Fruit fly (Drosophila melanogaster) whole organism, embryonic: ENCODE data around the gene CG7714.
A peak's percentile ranks its signal among the peaks of the same experiment; 100 is the strongest.

Source experiments
- ATbp ChIP-seq: fragments of 200-800 bp; sonication (Bioruptor generic); optimal IDR thresholded peaks from 2 replicates; lab custom pipeline; 2017; ENCODE audit warnings: missing biosample characterization, mild to moderate bottlenecking, missing genetic modification characterization, missing genetic modification reagents
- B-H1 ChIP-seq: fragments of 200-800 bp; sonication (Bioruptor generic); IDR thresholded peaks from 3 replicates; pipeline ENCODE4 v1.3.6; 2022; ENCODE audit warnings: missing biosample characterization, missing genetic modification characterization
- Bdp1 ChIP-seq: fragments of 200-800 bp; sonication (Bioruptor generic); optimal IDR thresholded peaks from 3 replicates; lab custom pipeline; 2016; ENCODE audit warnings: missing biosample characterization, missing genetic modification characterization
- Bgb ChIP-seq: fragments of 200-800 bp; sonication (Bioruptor generic); IDR thresholded peaks from 2 replicates; pipeline ENCODE4 v1.3.6; 2022; ENCODE audit warnings: missing biosample characterization, missing genetic modification characterization; ENCODE audit not compliant: partially characterized antibody
- CG12236 ChIP-seq: fragments of 200-800 bp; sonication (Bioruptor generic); optimal IDR thresholded peaks from 2 replicates; lab custom pipeline; 2016; ENCODE audit warnings: missing biosample characterization, missing genetic modification characterization
- CG12942 ChIP-seq: fragments of 200-800 bp; sonication (Bioruptor generic); optimal IDR thresholded peaks from 3 replicates; lab custom pipeline; 2016; ENCODE audit warnings: missing biosample characterization, missing genetic modification characterization
- CG13287 ChIP-seq: fragments of 200-800 bp; sonication (Bioruptor generic); IDR thresholded peaks from 2 replicates; pipeline ENCODE4 v1.3.6; 2022; ENCODE audit warnings: missing biosample characterization, missing genetic modification characterization; ENCODE audit not compliant: partially characterized antibody
- CG15601 ChIP-seq: fragments of 200-800 bp; sonication (Bioruptor generic); optimal IDR thresholded peaks from 3 replicates; lab custom pipeline; 2019; ENCODE audit warnings: missing biosample characterization, mild to moderate bottlenecking, missing genetic modification characterization, moderate library complexity
- CG1603 ChIP-seq: fragments of 200-800 bp; sonication (Bioruptor generic); optimal IDR thresholded peaks from 2 replicates; lab custom pipeline; 2019; ENCODE audit warnings: missing biosample characterization, mild to moderate bottlenecking, missing genetic modification characterization, moderate library complexity
- CG16815 ChIP-seq: fragments of 200-800 bp; sonication (Bioruptor generic); optimal IDR thresholded peaks from 3 replicates; lab custom pipeline; 2017; ENCODE audit warnings: missing biosample characterization, mild to moderate bottlenecking, missing genetic modification characterization
- CG17802 ChIP-seq: fragments of 200-800 bp; sonication (Bioruptor generic); optimal IDR thresholded peaks from 2 replicates; lab custom pipeline; 2018; ENCODE audit warnings: missing biosample characterization, mild to moderate bottlenecking, missing genetic modification characterization, moderate library complexity
- CG18599 ChIP-seq: fragments of 200-800 bp; sonication (Bioruptor generic); optimal IDR thresholded peaks from 3 replicates; lab custom pipeline; 2017; ENCODE audit warnings: missing biosample characterization, missing genetic modification characterization, mild to moderate bottlenecking, moderate library complexity, missing genetic modification reagents
- CG2199 ChIP-seq: fragments of 200-800 bp; sonication (Bioruptor generic); IDR thresholded peaks from 3 replicates; pipeline ENCODE4 v1.3.6; 2022; ENCODE audit warnings: missing biosample characterization, missing genetic modification characterization
- CG2202 ChIP-seq: fragments of 200-800 bp; sonication (Bioruptor generic); optimal IDR thresholded peaks from 2 replicates; lab custom pipeline; 2018; ENCODE audit warnings: missing biosample characterization, mild to moderate bottlenecking, missing genetic modification characterization
- CG30020 ChIP-seq: fragments of 200-800 bp; optimal IDR thresholded peaks from 2 replicates; lab custom pipeline; 2019; ENCODE audit warnings: missing biosample characterization, mild to moderate bottlenecking, missing genetic modification characterization, moderate library complexity
- CG33213 ChIP-seq: fragments of 200-800 bp; sonication (Bioruptor generic); optimal IDR thresholded peaks from 3 replicates; lab custom pipeline; 2016; ENCODE audit warnings: missing biosample characterization, missing genetic modification characterization
- CG34224 ChIP-seq: fragments of 200-800 bp; sonication (Bioruptor generic); IDR thresholded peaks from 3 replicates; pipeline ENCODE4 v1.3.6; 2022; ENCODE audit warnings: missing biosample characterization, missing genetic modification characterization; ENCODE audit not compliant: partially characterized antibody
- CG43689 ChIP-seq: fragments of 200-800 bp; sonication (Bioruptor generic); IDR thresholded peaks from 2 replicates; pipeline ENCODE4 v1.3.6; 2022; ENCODE audit warnings: missing biosample characterization, missing genetic modification characterization
- CG6654 ChIP-seq: fragments of 200-800 bp; sonication (Bioruptor generic); optimal IDR thresholded peaks from 2 replicates; lab custom pipeline; 2017; ENCODE audit warnings: missing biosample characterization, mild to moderate bottlenecking, missing genetic modification characterization
- CG6683 ChIP-seq: fragments of 200-800 bp; sonication (Bioruptor generic); optimal IDR thresholded peaks from 2 replicates; lab custom pipeline; 2017; ENCODE audit warnings: missing biosample characterization, mild to moderate bottlenecking, missing genetic modification characterization, missing genetic modification reagents
- CG7556 ChIP-seq: fragments of 200-800 bp; sonication (Bioruptor generic); optimal IDR thresholded peaks from 2 replicates; lab custom pipeline; 2017; ENCODE audit warnings: missing biosample characterization, mild to moderate bottlenecking, missing genetic modification characterization
- CG9876 ChIP-seq: fragments of 200-800 bp; sonication (Bioruptor generic); optimal IDR thresholded peaks from 2 replicates; lab custom pipeline; 2016; ENCODE audit warnings: missing biosample characterization, missing genetic modification characterization
- CHES-1-like ChIP-seq: fragments of 200-800 bp; sonication (Bioruptor generic); optimal IDR thresholded peaks from 2 replicates; lab custom pipeline; 2016; ENCODE audit warnings: missing biosample characterization, missing genetic modification characterization
- CkIIα-i1 ChIP-seq: fragments of 200-800 bp; sonication (Bioruptor generic); IDR thresholded peaks from 2 replicates; pipeline ENCODE4 v1.3.6; 2022; ENCODE audit warnings: missing biosample characterization, missing genetic modification characterization
- Dad ChIP-seq: fragments of 200-800 bp; sonication (Bioruptor generic); optimal IDR thresholded peaks from 3 replicates; lab custom pipeline; 2016; ENCODE audit warnings: missing biosample characterization, missing genetic modification characterization
- Dip3 ChIP-seq: fragments of 200-800 bp; sonication (Bioruptor generic); optimal IDR thresholded peaks from 3 replicates; lab custom pipeline; 2016; ENCODE audit warnings: missing biosample characterization, missing genetic modification characterization
- Dref ChIP-seq: fragments of 200-800 bp; sonication (Bioruptor generic); IDR thresholded peaks from 2 replicates; pipeline ENCODE4 v1.3.6; 2022; ENCODE audit warnings: missing biosample characterization, missing genetic modification characterization
- Fer3 ChIP-seq: fragments of 200-800 bp; sonication (Bioruptor generic); optimal IDR thresholded peaks from 2 replicates; lab custom pipeline; 2018; ENCODE audit warnings: missing biosample characterization, mild to moderate bottlenecking, missing genetic modification characterization, moderate library complexity
- H15 ChIP-seq: fragments of 200-800 bp; sonication (Bioruptor generic); IDR thresholded peaks from 3 replicates; pipeline ENCODE4 v1.3.6; 2022; ENCODE audit warnings: missing biosample characterization, missing genetic modification characterization
- HLH54F ChIP-seq: fragments of 200-800 bp; sonication (Bioruptor generic); optimal IDR thresholded peaks from 3 replicates; lab custom pipeline; 2016; ENCODE audit warnings: missing biosample characterization, missing genetic modification characterization
- NC2β ChIP-seq: fragments of 200-800 bp; sonication (Bioruptor generic); optimal IDR thresholded peaks from 2 replicates; lab custom pipeline; 2016; ENCODE audit warnings: missing biosample characterization, missing genetic modification characterization
- Opbp ChIP-seq: fragments of 200-800 bp; sonication (Bioruptor generic); IDR thresholded peaks from 3 replicates; pipeline ENCODE4 v1.3.6; 2022; ENCODE audit warnings: missing biosample characterization, missing genetic modification characterization; ENCODE audit not compliant: partially characterized antibody
- Spps ChIP-seq: fragments of 200-800 bp; sonication (Bioruptor generic); optimal IDR thresholded peaks from 2 replicates; lab custom pipeline; 2018; ENCODE audit warnings: missing biosample characterization, mild to moderate bottlenecking, missing genetic modification characterization
- Stat92E ChIP-seq, 3 experiments: fragments of >200 bp in 2 of 3; fragments of 200-800 bp in 1 of 3; sonication (Bioruptor generic) in 1 of 3; optimal IDR thresholded peaks; 2 replicates each; lab custom pipeline; 2017 to 2019; ENCODE audit warnings: missing biosample characterization in 3 of 3, missing genetic modification characterization in 3 of 3, mild to moderate bottlenecking in 1 of 3, moderate library complexity in 1 of 3
- Taf1 ChIP-seq: fragments of 200-800 bp; sonication (Bioruptor generic); IDR thresholded peaks from 2 replicates; pipeline ENCODE4 v1.3.6; 2022; ENCODE audit warnings: missing biosample characterization, missing genetic modification characterization
- ac ChIP-seq: fragments of 200-800 bp; sonication (Bioruptor generic); optimal IDR thresholded peaks from 3 replicates; lab custom pipeline; 2017; ENCODE audit warnings: missing biosample characterization, mild to moderate bottlenecking, missing genetic modification characterization
- al ChIP-seq: fragments of 200-800 bp; sonication (Bioruptor generic); IDR thresholded peaks from 2 replicates; pipeline ENCODE4 v1.3.6; 2022; ENCODE audit warnings: missing biosample characterization, missing genetic modification characterization
- ap ChIP-seq: fragments of 200-800 bp; sonication (Bioruptor generic); IDR thresholded peaks from 2 replicates; pipeline ENCODE4 v1.3.6; 2022; ENCODE audit warnings: missing biosample characterization, missing genetic modification characterization
- corto ChIP-seq: fragments of 200-800 bp; sonication (Bioruptor generic); optimal IDR thresholded peaks from 2 replicates; lab custom pipeline; 2016; ENCODE audit warnings: missing biosample characterization, mild to moderate bottlenecking, missing genetic modification characterization, moderate library complexity
- cwo ChIP-seq: fragments of 200-800 bp; sonication (Bioruptor generic); optimal IDR thresholded peaks from 3 replicates; lab custom pipeline; 2017; ENCODE audit warnings: missing biosample characterization, missing genetic modification characterization, mild to moderate bottlenecking, moderate library complexity, missing genetic modification reagents
- gcm2 ChIP-seq: fragments of 200-800 bp; sonication (Bioruptor generic); optimal IDR thresholded peaks from 2 replicates; lab custom pipeline; 2016; ENCODE audit warnings: missing biosample characterization, missing genetic modification characterization
- gsb-n ChIP-seq: fragments of 200-800 bp; sonication (Bioruptor generic); optimal IDR thresholded peaks from 3 replicates; lab custom pipeline; 2018; ENCODE audit warnings: missing biosample characterization, mild to moderate bottlenecking, missing genetic modification characterization
- h ChIP-seq: fragments of >200 bp; optimal IDR thresholded peaks from 2 replicates; lab custom pipeline; 2017
- kay ChIP-seq: fragments of 200-800 bp; sonication (Bioruptor generic); optimal IDR thresholded peaks from 2 replicates; lab custom pipeline; 2016; ENCODE audit warnings: missing biosample characterization, missing genetic modification characterization
- luna ChIP-seq: fragments of 200-800 bp; sonication (Bioruptor generic); optimal IDR thresholded peaks from 2 replicates; lab custom pipeline; 2016; ENCODE audit warnings: missing biosample characterization, missing genetic modification characterization
- peb ChIP-seq: fragments of 200-800 bp; sonication (Bioruptor generic); IDR thresholded peaks from 2 replicates; pipeline ENCODE4 v1.3.6; 2022; ENCODE audit warnings: missing biosample characterization, missing genetic modification characterization
- pum ChIP-seq: fragments of 200-800 bp; sonication (Bioruptor generic); optimal IDR thresholded peaks from 2 replicates; lab custom pipeline; 2016; ENCODE audit warnings: missing biosample characterization, missing genetic modification characterization
- ranshi ChIP-seq: fragments of 200-800 bp; sonication (Bioruptor generic); IDR thresholded peaks from 2 replicates; pipeline ENCODE4 v1.3.6; 2022; ENCODE audit warnings: missing biosample characterization, missing genetic modification characterization
- row ChIP-seq: fragments of 200-800 bp; sonication (Bioruptor generic); IDR thresholded peaks from 3 replicates; pipeline ENCODE4 v1.3.6; 2022; ENCODE audit warnings: missing biosample characterization, missing genetic modification characterization
- z ChIP-seq: fragments of 200-800 bp; sonication (Bioruptor generic); IDR thresholded peaks from 3 replicates; pipeline ENCODE4 v1.3.6; 2022; ENCODE audit warnings: missing biosample characterization, missing genetic modification characterization

CG7714 gene

DNA sequence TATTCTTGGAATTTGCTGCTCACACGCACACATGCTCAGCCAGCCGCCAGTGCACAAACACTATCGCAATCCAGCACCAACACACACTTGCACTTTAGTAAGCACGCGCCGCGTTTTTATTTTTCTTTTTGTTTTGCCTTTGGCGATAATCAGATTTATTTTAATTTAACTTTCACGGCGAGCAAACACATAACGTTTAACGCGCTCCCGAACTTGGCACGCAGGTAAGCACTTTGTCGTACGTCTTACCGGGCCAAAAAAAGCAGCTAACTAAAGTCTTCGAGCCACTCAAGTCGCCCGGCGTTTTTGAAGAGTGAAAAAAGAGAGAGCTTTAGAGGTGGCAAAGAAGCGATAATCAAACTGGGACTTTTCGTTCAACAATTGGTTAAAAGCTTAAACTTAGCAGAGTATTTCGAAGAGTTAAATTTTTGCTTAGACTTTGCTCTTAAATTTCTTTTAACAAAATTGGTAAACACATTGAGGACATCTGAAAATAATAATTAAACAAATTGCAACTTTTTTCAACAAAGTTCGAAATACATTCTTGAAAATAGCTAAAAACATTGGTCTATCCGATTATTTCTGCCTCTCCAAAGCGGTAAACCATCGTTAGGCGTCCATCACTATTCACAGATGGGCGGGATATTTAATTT, 17.2 kb upstream of the CG7714 start, which contains the start of gene Mekk1 (continued):
- TF ChIP-seq Stat92E (GFP tag; optimal IDR thresholded peaks at IDR 0.05; lab: Kevin White, UChicago): peak in 1 of 3 experiments; percentile 52
- no peak for TF ChIP-seq H15
- no peak for TF ChIP-seq B-H1 (GFP tag; lab: Robert Waterston, UW)
- TF ChIP-seq z: no peak
- TF ChIP-seq peb (GFP tag; lab: Robert Waterston, UW): no peak
- peak; percentile 24; the same call in 1 of the 3 replicates for TF ChIP-seq CG34224 (GFP tag; lab: Robert Waterston, UW)
- no peak for TF ChIP-seq CG16815 (GFP tag; lab: Kevin White, UChicago)
- TF ChIP-seq CG18599 (GFP tag; lab: Kevin White, UChicago): peak; percentile 57
- no peak for TF ChIP-seq CG6683
- TF ChIP-seq Dref (GFP tag; lab: Robert Waterston, UW): peak; percentile 66
- peak; percentile 13 for TF ChIP-seq CG15601 (tag; lab: Kevin White, UChicago)
- TF ChIP-seq Dad (GFP tag; lab: Kevin White, UChicago): peak; percentile 26
- TF ChIP-seq CHES-1-like (GFP tag; lab: Kevin White, UChicago): peak; percentile 50
- peak; percentile 74 for TF ChIP-seq CG13287 (GFP tag; lab: Robert Waterston, UW)
- no peak for TF ChIP-seq gcm2 (GFP tag; lab: Kevin White, UChicago)
- TF ChIP-seq h (lab: Kevin White, UChicago): no peak
- no peak for TF ChIP-seq CG2199 (GFP tag; lab: Robert Waterston, UW)
- TF ChIP-seq CG12942 (GFP tag; lab: Kevin White, UChicago): peak; percentile 25
- peak; percentile 67 for TF ChIP-seq HLH54F (GFP tag; lab: Kevin White, UChicago)
- TF ChIP-seq Taf1: no peak
- TF ChIP-seq CG1603 (tag; lab: Kevin White, UChicago): no peak
- TF ChIP-seq CG12236: no peak
- TF ChIP-seq luna (GFP tag; lab: Kevin White, UChicago): peak; percentile 23
- TF ChIP-seq pum (GFP tag; lab: Kevin White, UChicago): peak; percentile 20
- TF ChIP-seq NC2β: no peak
- no peak for TF ChIP-seq CG2202
- TF ChIP-seq Bdp1: peak; percentile 10
- no peak for TF ChIP-seq CkIIα-i1
- no peak for TF ChIP-seq ap (GFP tag; lab: Robert Waterston, UW)
- TF ChIP-seq kay (GFP tag; lab: Kevin White, UChicago): peak; percentile 22
- TF ChIP-seq CG6654: no peak
- no peak for TF ChIP-seq CG7556 (GFP tag; lab: Kevin White, UChicago)
- no peak for TF ChIP-seq corto (GFP tag; lab: Kevin White, UChicago)
- no peak for TF ChIP-seq ranshi
- TF ChIP-seq Spps (tag; lab: Kevin White, UChicago): no peak
- TF ChIP-seq CG9876 (GFP tag; lab: Kevin White, UChicago): no peak
- TF ChIP-seq CG17802 (tag; lab: Kevin White, UChicago): no peak
- TF ChIP-seq Fer3: peak; percentile 44
- peak; percentile 0 for TF ChIP-seq cwo (GFP tag; lab: Kevin White, UChicago)
- TF ChIP-seq CG33213 (GFP tag; lab: Kevin White, UChicago): no peak
- TF ChIP-seq al (GFP tag; lab: Robert Waterston, UW): peak; percentile 39; the same call in 1 of the 2 replicates
- TF ChIP-seq row: peak; percentile 92
- no peak for TF ChIP-seq ac
- peak; percentile 51; the same call in 1 of the 2 replicates for TF ChIP-seq Bgb (GFP tag; lab: Robert Waterston, UW)
- TF ChIP-seq gsb-n (tag; lab: Kevin White, UChicago): peak; percentile 29
- TF ChIP-seq Dip3 (GFP tag; lab: Kevin White, UChicago): peak; percentile 27
- TF ChIP-seq CG30020: no peak
- no peak for TF ChIP-seq ATbp (GFP tag; lab: Kevin White, UChicago)
- no peak for TF ChIP-seq CG43689
- TF ChIP-seq Opbp: no peak; the same call in 2 of the 3 replicates
